Fruit fly (Drosophila melanogaster) whole organism, prepupa: ENCODE measurements around the gene CG44774.
A peak's percentile ranks its signal among the peaks of the same experiment; 100 is the strongest.

Experiments
- CG10631 ChIP-seq: fragments of 200-800 bp; sonication (Bioruptor generic); optimal IDR thresholded peaks from 2 replicates; lab custom pipeline; 2016; ENCODE audit warnings: missing biosample characterization, missing genetic modification characterization
- CG10669 ChIP-seq: fragments of 200-800 bp; sonication (Bioruptor generic); optimal IDR thresholded peaks from 3 replicates; lab custom pipeline; 2018; ENCODE audit warnings: missing biosample characterization, mild to moderate bottlenecking, missing genetic modification characterization, moderate library complexity
- CG11294 ChIP-seq: fragments of 200-800 bp; sonication (Bioruptor generic); IDR thresholded peaks from 2 replicates; pipeline ENCODE4 v1.3.6; 2022; ENCODE audit warnings: missing biosample characterization, missing genetic modification characterization
- CG11762 ChIP-seq: fragments of 200-800 bp; sonication (Bioruptor generic); optimal IDR thresholded peaks from 3 replicates; lab custom pipeline; 2016; ENCODE audit warnings: missing biosample characterization, missing genetic modification characterization; ENCODE audit not compliant: insufficient read depth
- CG11902 ChIP-seq: fragments of 200-800 bp; sonication (Bioruptor generic); optimal IDR thresholded peaks from 3 replicates; lab custom pipeline; 2016; ENCODE audit warnings: missing biosample characterization, missing genetic modification characterization
- CG15336 ChIP-seq: fragments of 200-800 bp; sonication (Bioruptor generic); IDR thresholded peaks from 2 replicates; pipeline ENCODE4 v1.3.6; 2022; ENCODE audit warnings: missing biosample characterization, missing genetic modification characterization
- CG1621 ChIP-seq: fragments of 200-800 bp; sonication (Bioruptor generic); optimal IDR thresholded peaks from 3 replicates; lab custom pipeline; 2018; ENCODE audit warnings: missing biosample characterization, mild to moderate bottlenecking, missing genetic modification characterization
- CG32006 ChIP-seq: fragments of 200-800 bp; sonication (Bioruptor generic); optimal IDR thresholded peaks from 3 replicates; lab custom pipeline; 2017; ENCODE audit warnings: missing biosample characterization, mild to moderate bottlenecking, missing genetic modification characterization
- CG34406 ChIP-seq: fragments of 200-800 bp; sonication (Bioruptor generic); optimal IDR thresholded peaks from 3 replicates; lab custom pipeline; 2016; ENCODE audit warnings: missing biosample characterization, missing genetic modification characterization
- CG4318 ChIP-seq: fragments of 200-800 bp; sonication (Bioruptor generic); optimal IDR thresholded peaks from 3 replicates; lab custom pipeline; 2017; ENCODE audit warnings: missing biosample characterization, mild to moderate bottlenecking, missing genetic modification characterization
- CG6163 ChIP-seq: fragments of 200-800 bp; sonication (Bioruptor generic); IDR thresholded peaks from 3 replicates; pipeline ENCODE4 v1.3.6; 2022; ENCODE audit warnings: missing biosample characterization, missing genetic modification characterization
- CG6276 ChIP-seq: fragments of 200-800 bp; sonication (Bioruptor generic); optimal IDR thresholded peaks from 2 replicates; lab custom pipeline; 2017; ENCODE audit warnings: missing biosample characterization, mild to moderate bottlenecking, missing genetic modification characterization
- CG6792 ChIP-seq: fragments of 200-800 bp; sonication (Bioruptor generic); optimal IDR thresholded peaks from 3 replicates; lab custom pipeline; 2016; ENCODE audit warnings: missing biosample characterization, missing genetic modification characterization
- CG6854 ChIP-seq: fragments of 200-800 bp; sonication (Bioruptor generic); optimal IDR thresholded peaks from 2 replicates; lab custom pipeline; 2017; ENCODE audit warnings: missing biosample characterization, mild to moderate bottlenecking, missing genetic modification characterization
- CG7368 ChIP-seq: fragments of 200-800 bp; sonication (Bioruptor generic); optimal IDR thresholded peaks from 3 replicates; lab custom pipeline; 2016; ENCODE audit warnings: missing biosample characterization, missing genetic modification characterization
- CG8319 ChIP-seq: fragments of 200-800 bp; sonication (Bioruptor generic); optimal IDR thresholded peaks from 3 replicates; lab custom pipeline; 2016; ENCODE audit warnings: missing biosample characterization, missing genetic modification characterization
- Eip78C ChIP-seq: fragments of 200-800 bp; sonication (Bioruptor generic); peaks from one replicate; lab custom pipeline; 2016; ENCODE audit warnings: missing biosample characterization, missing genetic modification characterization
- Gug ChIP-seq: fragments of 200-800 bp; sonication (Bioruptor generic); IDR thresholded peaks from 2 replicates; pipeline ENCODE4 v1.3.6; 2022; ENCODE audit warnings: missing biosample characterization, missing genetic modification characterization
- Hr38 ChIP-seq: sonication (Bioruptor generic); optimal IDR thresholded peaks from 2 replicates; lab custom pipeline; 2016; ENCODE audit warnings: missing biosample characterization, missing genetic modification characterization
- Hr4 ChIP-seq: fragments of 200-800 bp; sonication (Bioruptor generic); optimal IDR thresholded peaks from 3 replicates; lab custom pipeline; 2016; ENCODE audit warnings: missing biosample characterization, missing genetic modification characterization
- Lpt ChIP-seq: fragments of 200-800 bp; sonication (Bioruptor generic); optimal IDR thresholded peaks from 3 replicates; lab custom pipeline; 2016; ENCODE audit warnings: missing biosample characterization, missing genetic modification characterization
- Met ChIP-seq: fragments of 200-800 bp; sonication (Bioruptor generic); optimal IDR thresholded peaks from 3 replicates; lab custom pipeline; 2016; ENCODE audit warnings: missing biosample characterization, missing genetic modification characterization
- OdsH ChIP-seq: fragments of 200-800 bp; sonication (Bioruptor generic); optimal IDR thresholded peaks from 3 replicates; lab custom pipeline; 2016; ENCODE audit warnings: missing biosample characterization, missing genetic modification characterization
- Smox ChIP-seq: fragments of 200-800 bp; sonication (Bioruptor generic); optimal IDR thresholded peaks from 3 replicates; lab custom pipeline; 2016; ENCODE audit warnings: missing biosample characterization, missing genetic modification characterization
- Sox14 ChIP-seq: fragments of 200-800 bp; sonication (Bioruptor generic); optimal IDR thresholded peaks from 3 replicates; lab custom pipeline; 2016; ENCODE audit warnings: missing biosample characterization, missing genetic modification characterization
- Sox15 ChIP-seq: fragments of 200-800 bp; sonication (Bioruptor generic); optimal IDR thresholded peaks from 3 replicates; lab custom pipeline; 2016; ENCODE audit warnings: missing biosample characterization, missing genetic modification characterization
- achi ChIP-seq: fragments of 200-800 bp; sonication (Bioruptor generic); optimal IDR thresholded peaks from 3 replicates; lab custom pipeline; 2016; ENCODE audit warnings: missing biosample characterization, missing genetic modification characterization
- dsx ChIP-seq: fragments of 200-800 bp; optimal IDR thresholded peaks from 3 replicates; lab custom pipeline; 2019; ENCODE audit warnings: missing biosample characterization, mild to moderate bottlenecking, missing genetic modification characterization, moderate library complexity; ENCODE audit not compliant: poor library complexity, severe bottlenecking
- eg ChIP-seq: fragments of 200-800 bp; sonication (Bioruptor generic); IDR thresholded peaks from 3 replicates; pipeline ENCODE4 v1.3.6; 2022; ENCODE audit warnings: missing biosample characterization, missing genetic modification characterization
- esn ChIP-seq: fragments of 200-800 bp; sonication (Bioruptor generic); optimal IDR thresholded peaks from 2 replicates; lab custom pipeline; 2016; ENCODE audit warnings: missing biosample characterization, mild to moderate bottlenecking, missing genetic modification characterization, moderate library complexity
- fd59A ChIP-seq: fragments of 200-800 bp; sonication (Bioruptor generic); optimal IDR thresholded peaks from 2 replicates; lab custom pipeline; 2017; ENCODE audit warnings: missing biosample characterization, mild to moderate bottlenecking, missing genetic modification characterization, missing genetic modification reagents
- net ChIP-seq: fragments of 200-800 bp; sonication (Bioruptor generic); optimal IDR thresholded peaks from 3 replicates; lab custom pipeline; 2016; ENCODE audit warnings: missing biosample characterization, missing genetic modification characterization
- pdm3 ChIP-seq: fragments of 200-800 bp; sonication (Bioruptor generic); optimal IDR thresholded peaks from 3 replicates; lab custom pipeline; 2016; ENCODE audit warnings: missing biosample characterization, missing genetic modification characterization
- salr ChIP-seq, 2 experiments: fragments of 200-800 bp; sonication (Bioruptor generic); optimal IDR thresholded peaks; 3 replicates each; lab custom pipeline; 2016 to 2018; ENCODE audit warnings: missing biosample characterization in 2 of 2, missing genetic modification characterization in 2 of 2, mild to moderate bottlenecking in 1 of 2
- spab ChIP-seq: fragments of 200-800 bp; sonication (Bioruptor generic); optimal IDR thresholded peaks from 2 replicates; lab custom pipeline; 2017; ENCODE audit warnings: missing biosample characterization, mild to moderate bottlenecking, missing genetic modification characterization, missing genetic modification reagents
- ss ChIP-seq, 2 experiments: fragments of 200-800 bp; sonication (Bioruptor generic); optimal IDR thresholded peaks; 2 replicates in 1 of 2; 3 replicates in 1 of 2; lab custom pipeline; 2017 to 2018; ENCODE audit warnings: mild to moderate bottlenecking in 2 of 2, missing biosample characterization in 2 of 2, missing genetic modification characterization in 2 of 2, moderate library complexity in 1 of 2
- topi ChIP-seq: fragments of 200-800 bp; sonication (Bioruptor generic); optimal IDR thresholded peaks from 3 replicates; lab custom pipeline; 2016; ENCODE audit warnings: missing biosample characterization, missing genetic modification characterization
- vri ChIP-seq: fragments of 200-800 bp; sonication (Bioruptor generic); optimal IDR thresholded peaks from 3 replicates; lab custom pipeline; 2016; ENCODE audit warnings: missing biosample characterization, mild to moderate bottlenecking, missing genetic modification characterization

Gene CG44774

dm6 chrX:4906573-4906972, 31.3 kb downstream of the CG44774 start, which contains the start of gene CG6927 (continued):
- TF ChIP-seq Hr4 (GFP tag; lab: Kevin White, UChicago) (peak; percentile 92), CG10631 (GFP tag; lab: Kevin White, UChicago) (peak; percentile 80), CG11294 (GFP tag; lab: Robert Waterston, UW) (peak; percentile 87), spab (GFP tag; lab: Kevin White, UChicago) (peak; percentile 47), ss (GFP tag; optimal IDR thresholded peaks at IDR 0.05; lab: Kevin White, UChicago) (peak in 1 of 2 experiments; percentile 28), topi (peak; percentile 39), CG8319 (GFP tag; lab: Kevin White, UChicago) (no peak), CG6854 (GFP tag; lab: Kevin White, UChicago) (no peak), CG15336 (GFP tag; lab: Robert Waterston, UW) (peak; percentile 87), Smox (GFP tag; lab: Kevin White, UChicago) (peak; percentile 50), vri (GFP tag; lab: Kevin White, UChicago) (no peak), dsx (GFP tag; lab: Kevin White, UChicago) (peak; percentile 70), CG1621 (tag; lab: Kevin White, UChicago) (peak; percentile 43), CG6792 (GFP tag; lab: Kevin White, UChicago) (peak; percentile 71), Sox14 (GFP tag; lab: Kevin White, UChicago) (peak; percentile 57), fd59A (GFP tag; lab: Kevin White, UChicago) (peak; percentile 44)

DNA sequence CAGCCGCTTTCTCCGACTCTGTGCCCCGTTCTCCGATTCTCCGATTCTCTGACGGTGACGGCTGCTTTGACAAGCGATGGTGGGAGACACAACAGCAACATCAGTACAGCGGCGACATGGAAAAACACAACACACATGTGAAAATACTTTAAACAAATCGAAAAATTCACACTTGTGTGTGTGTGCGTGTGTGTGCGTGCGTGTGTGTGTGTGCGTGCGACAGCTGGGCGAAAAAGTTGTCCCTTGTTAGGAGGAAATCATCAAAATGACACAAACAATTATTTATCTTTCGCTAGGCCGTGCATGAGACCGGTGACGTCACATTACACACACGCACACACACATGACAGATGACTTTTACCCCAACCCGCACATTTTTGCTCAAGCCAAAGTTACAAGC, 41.0 kb downstream of the CG44774 start:
- TF ChIP-seq Hr38: no peak
- TF ChIP-seq achi: no peak
- TF ChIP-seq pdm3: no peak
- no peak for TF ChIP-seq Met (GFP tag; lab: Kevin White, UChicago)
- TF ChIP-seq CG7368 (GFP tag; lab: Kevin White, UChicago): no peak
- TF ChIP-seq Eip78C (GFP tag; lab: Kevin White, UChicago): no peak
- TF ChIP-seq CG10669 (GFP tag; lab: Kevin White, UChicago): no peak
- TF ChIP-seq OdsH (GFP tag; lab: Kevin White, UChicago): no peak
- no peak for TF ChIP-seq CG11762 (GFP tag; lab: Kevin White, UChicago)
- TF ChIP-seq Lpt (GFP tag; lab: Kevin White, UChicago): no peak

- TF ChIP-seq Hr38: no peak
- TF ChIP-seq net: no peak
- no peak for TF ChIP-seq esn (GFP tag; lab: Kevin White, UChicago)
- no peak for TF ChIP-seq CG11902 (GFP tag; lab: Kevin White, UChicago)
- no peak for TF ChIP-seq CG4318 (GFP tag; lab: Kevin White, UChicago)
Observed at dm6 chrX:4894596-4894995, 43.3 kb downstream of the CG44774 start.

DNA sequence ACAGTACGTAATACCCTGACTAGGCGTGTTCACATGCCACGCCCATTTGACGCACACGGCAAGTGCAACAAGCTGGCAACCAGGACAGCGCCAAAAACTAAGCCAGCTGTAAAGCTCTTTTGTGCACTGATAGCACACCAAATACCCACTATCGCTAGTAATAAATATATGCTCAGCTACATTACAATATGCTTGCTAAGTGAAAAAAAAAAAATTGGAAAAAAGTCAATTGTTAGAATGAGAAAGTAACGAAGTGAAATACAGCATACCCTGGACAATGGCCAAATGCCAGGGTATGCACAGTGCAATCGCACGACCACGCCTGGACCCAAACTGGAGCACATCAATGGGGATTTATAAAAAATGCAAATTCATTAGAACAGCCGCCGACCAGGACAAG, 52.0 kb downstream of the CG44774 start:
- TF ChIP-seq Sox15 (no peak), eg (GFP tag; lab: Robert Waterston, UW) (peak; percentile 60; the same call in 2 of the 3 replicates), CG32006 (peak; percentile 28), CG6276 (GFP tag; lab: Kevin White, UChicago) (peak; percentile 20), salr (GFP tag; optimal IDR thresholded peaks at IDR 0.05; lab: Kevin White, UChicago) (no peak), CG34406 (GFP tag; lab: Kevin White, UChicago) (no peak), CG6163 (GFP tag; lab: Robert Waterston, UW) (0 out of 3 replicates have a peak, but pooled peaks have one; percentile 18), Gug (GFP tag; lab: Robert Waterston, UW) (peak; percentile 26; the same call in 1 of the 2 replicates), Eip78C (GFP tag; lab: Kevin White, UChicago) (peak; percentile 13), CG15336 (GFP tag; lab: Robert Waterston, UW) (peak; percentile 41; the same call in 1 of the 2 replicates)
